Fruit fly (Drosophila melanogaster): ENCODE results near the gene CG45207.

dm6 chr3R:15806341-15806740, 31.2 kb upstream of the CG45207 start:
- TF ChIP-seq psq (optimal IDR thresholded peaks at IDR 0.05) (no peak), Dll (optimal IDR thresholded peaks at IDR 0.05) (no peak), pan (optimal IDR thresholded peaks at IDR 0.05) (no peak), CG8478 (optimal IDR thresholded peaks at IDR 0.05) (no peak), usp (GFP tag; optimal IDR thresholded peaks at IDR 0.05) (no peak), EcR (GFP tag; optimal IDR thresholded peaks at IDR 0.05) (no peak)

Data from whole organism.